Worm (Caenorhabditis elegans) whole organism, L1 larva: ENCODE measurements around the gene B0310.6.

Source experiments
- ces-1 ChIP-seq: fragments of 150-350 bp; optimal IDR thresholded peaks from 2 replicates; lab custom pipeline; 2014; ENCODE audit warnings: missing biosample characterization, missing genetic modification reagents, missing genetic modification characterization
- fkh-10 ChIP-seq: sonication (generic microtip); optimal IDR thresholded peaks from 2 replicates; lab custom pipeline; 2017; ENCODE audit warnings: missing biosample characterization, missing genetic modification reagents, missing genetic modification characterization
- mdl-1 ChIP-seq, 2 experiments: fragments of 150-350 bp; optimal IDR thresholded peaks; 2 replicates each; lab custom pipeline; 2014 to 2017; ENCODE audit warnings: missing biosample characterization in 2 of 2, missing genetic modification characterization in 2 of 2, inconsistent platforms in 1 of 2

DNA sequence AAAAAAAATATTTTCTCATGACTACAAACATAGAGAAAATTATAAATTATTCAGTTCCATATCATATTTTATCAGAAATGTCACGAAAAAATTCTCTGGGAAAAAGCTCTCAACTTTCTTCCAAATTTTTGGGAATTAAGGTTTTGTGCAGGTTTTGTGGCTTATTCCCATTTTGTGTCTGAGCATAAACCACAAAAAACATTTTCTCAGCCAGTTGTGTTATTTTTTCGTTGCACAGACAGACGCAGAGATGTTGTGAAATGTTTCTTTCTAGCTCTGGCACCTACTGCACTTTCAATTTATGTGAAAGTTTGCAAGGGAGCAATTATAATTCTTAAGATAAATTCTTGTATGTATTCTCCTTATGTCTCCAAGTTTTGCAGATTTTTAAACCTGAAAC lies 44.3 kb upstream of the B0310.6 start:
- TF ChIP-seq ces-1 (GFP tag; lab: Kevin White, UChicago), result no peak
- no peak for TF ChIP-seq fkh-10 (GFP tag; lab: Kevin White, UChicago)
- TF ChIP-seq mdl-1 (tag; optimal IDR thresholded peaks at IDR 0.05; lab: Kevin White, UChicago), result no peak
